Worm (Caenorhabditis elegans) whole organism, early embryonic: ENCODE measurements around the gene Y44A6D.3.

Experiments used
- ama-1 ChIP-seq: fragments of 150-350 bp; optimal IDR thresholded peaks from 2 replicates; lab custom pipeline; 2014
- scrt-1 ChIP-seq: fragments of 200-800 bp; sonication (Bioruptor generic); IDR thresholded peaks from 2 replicates; pipeline ENCODE4 v1.3.6; 2022; ENCODE audit warnings: missing genetic modification characterization, missing compliant biosample characterization
- sea-1 ChIP-seq: fragments of 200-800 bp; sonication (Bioruptor generic); conservative IDR thresholded peaks from 2 replicates; pipeline ENCODE4 v1.3.6; 2022; ENCODE audit warnings: missing genetic modification characterization, missing compliant biosample characterization

- no peak for TF ChIP-seq sea-1 (GFP tag; lab: Robert Waterston, UW)
- no peak for TF ChIP-seq scrt-1 (GFP tag; lab: Robert Waterston, UW)
- no peak for TF ChIP-seq ama-1 (lab: Kevin White, UChicago)
Observed at ce11 chrV:20761758-20762157, 30.5 kb downstream of the Y44A6D.3 start.
